Worm (Caenorhabditis elegans): ENCODE data around the gene mrpl-44.

mrpl-44 gene

DNA sequence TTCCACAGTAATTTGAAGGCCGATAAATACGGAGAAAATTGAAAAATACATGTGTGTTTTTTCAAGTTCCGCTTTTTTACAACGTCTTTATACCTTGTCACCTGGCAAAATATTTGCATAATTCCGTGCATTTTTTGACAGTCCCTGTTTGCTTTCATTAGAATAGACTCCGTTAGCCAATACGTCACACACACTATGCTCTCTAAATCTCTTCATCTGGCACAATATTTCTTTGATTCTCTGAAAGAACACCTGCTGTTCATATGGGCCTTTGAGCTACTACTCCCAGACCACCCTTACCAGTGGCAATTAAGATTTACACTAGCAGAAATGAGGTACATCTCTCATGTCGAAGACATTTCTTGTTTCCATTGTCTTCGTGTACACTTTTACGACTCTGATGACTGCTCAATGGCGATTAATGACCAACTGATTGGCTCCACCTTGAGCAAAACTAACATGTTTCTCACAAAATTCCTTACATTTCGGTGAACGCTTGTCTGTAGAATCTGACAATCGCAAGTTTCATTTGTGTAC, 29.2 kb upstream of the mrpl-44 start, which contains the start of gene grl-11:
Gene grl-11 (minus strand): TSS at position 51 of the 537 bp plus-strand sequence.
- TF ChIP-seq nhr-6 (tag; optimal IDR thresholded peaks at IDR 0.05) (no peak), unc-62 (GFP tag; optimal IDR thresholded peaks at IDR 0.05 in 1 of 2) (peak in 1 of 2 experiments; percentile 81), unc-62 (tag; optimal IDR thresholded peaks at IDR 0.05) (no peak), zag-1 (tag; optimal IDR thresholded peaks at IDR 0.05) (no peak), unc-39 (tag; optimal IDR thresholded peaks at IDR 0.05) (no peak), nhr-10 (tag; optimal IDR thresholded peaks at IDR 0.05) (no peak), ctbp-1 (GFP tag; IDR thresholded peaks at IDR 0.05) (no peak)

DNA sequence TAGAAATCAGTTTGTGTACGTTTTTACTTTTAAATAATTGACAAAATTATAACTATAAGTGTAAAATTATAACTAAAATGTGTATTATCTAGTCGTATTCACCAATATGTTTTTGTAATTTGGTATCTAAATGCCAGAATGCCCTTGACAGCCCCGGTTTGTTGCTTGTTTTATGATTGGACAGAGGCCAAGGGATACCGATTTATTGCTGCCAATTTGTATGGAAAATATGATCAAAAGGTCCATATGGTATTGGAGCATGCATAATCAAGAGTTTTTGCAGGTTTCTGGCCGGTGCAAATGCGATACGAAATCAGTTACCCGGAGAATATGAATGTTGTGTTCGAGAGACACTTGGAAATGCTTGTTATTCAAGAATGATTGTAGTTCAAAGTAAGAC, 26.6 kb upstream of the mrpl-44 start:
- TF ChIP-seq nhr-48 (tag; optimal IDR thresholded peaks at IDR 0.05), result no peak
- TF ChIP-seq ctbp-1 (GFP tag; IDR thresholded peaks at IDR 0.05), result no peak
- TF ChIP-seq zfp-3 (GFP tag; conservative IDR thresholded peaks at IDR 0.05), result no peak
- TF ChIP-seq aha-1 (tag), result peak; percentile 52
- no peak for TF ChIP-seq ceh-82 (tag; optimal IDR thresholded peaks at IDR 0.05)
- TF ChIP-seq egl-43 (GFP tag; IDR thresholded peaks at IDR 0.05), result no peak
- TF ChIP-seq unc-62 (GFP tag; optimal IDR thresholded peaks at IDR 0.05 in 1 of 2), result peak in 1 of 2 experiments; percentile 77
- TF ChIP-seq unc-62 (tag; optimal IDR thresholded peaks at IDR 0.05), result no peak
- no peak for TF ChIP-seq aly-2 (tag; optimal IDR thresholded peaks at IDR 0.05)
- TF ChIP-seq nhr-76 (tag; optimal IDR thresholded peaks at IDR 0.05), result no peak
- no peak for TF ChIP-seq Y75B8A.6 (GFP tag; IDR thresholded peaks at IDR 0.05)

DNA sequence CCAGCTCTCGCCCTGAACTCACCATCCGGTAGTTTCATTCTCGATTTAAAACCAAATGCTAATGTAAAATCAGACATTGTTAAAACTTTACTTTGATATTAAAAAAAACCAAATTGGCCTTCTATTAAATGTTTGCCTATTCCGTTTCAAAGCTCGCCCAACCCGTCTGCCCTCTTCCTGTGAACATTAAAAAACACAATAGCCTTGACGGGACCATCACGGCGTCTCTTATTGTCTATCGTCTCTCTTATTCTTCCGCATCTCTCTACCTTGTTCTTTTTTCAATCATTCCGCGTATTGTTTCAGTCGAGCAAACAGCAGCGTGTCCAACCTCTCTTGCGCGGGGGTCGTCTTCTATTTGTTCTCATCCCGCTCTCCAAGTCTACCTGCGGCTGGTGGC, 25.5 kb upstream of the mrpl-44 start, which contains the start of gene ZK512.1:
Gene ZK512.1 (plus strand): TSS at position 301 of the 400 bp plus-strand sequence.
- TF ChIP-seq ceh-32 (tag; optimal IDR thresholded peaks at IDR 0.05; ENCODE audit: poor library complexity), result no peak
- TF ChIP-seq tra-1 (GFP tag; IDR thresholded peaks at IDR 0.05), result no peak
- TF ChIP-seq tag-97 (GFP tag; IDR thresholded peaks at IDR 0.05), result no peak
- TF ChIP-seq lin-13 (GFP tag; optimal IDR thresholded peaks at IDR 0.05), result no peak
- TF ChIP-seq fos-1 (tag; optimal IDR thresholded peaks at IDR 0.05), result no peak
- no peak for TF ChIP-seq fkh-10 (GFP tag; optimal IDR thresholded peaks at IDR 0.05)
- TF ChIP-seq mxl-3 (GFP tag; optimal IDR thresholded peaks at IDR 0.05), result no peak
- TF ChIP-seq nhr-237 (tag; optimal IDR thresholded peaks at IDR 0.05), result no peak
- TF ChIP-seq lin-15B (tag; optimal IDR thresholded peaks at IDR 0.05), result no peak

DNA sequence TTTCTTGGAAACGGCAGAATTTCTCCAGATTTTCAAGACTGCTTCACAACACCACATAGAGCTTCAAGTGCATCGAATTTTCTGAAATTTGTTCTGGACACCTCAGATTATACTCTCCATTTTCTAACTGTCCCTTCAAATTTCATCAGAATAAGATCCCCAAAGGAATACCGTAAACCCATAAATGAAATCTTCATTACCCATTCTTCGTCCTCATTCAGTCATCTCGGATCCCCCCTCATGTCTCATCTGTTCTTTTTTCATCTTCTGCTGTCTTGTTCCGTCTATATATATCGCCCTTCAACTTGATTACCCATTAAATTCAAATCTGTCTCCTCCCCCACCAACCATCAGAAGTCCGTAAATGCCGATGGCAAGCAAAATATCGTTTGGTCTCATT, 24.9 kb upstream of the mrpl-44 start:
- no peak for TF ChIP-seq R02D3.7 (tag; optimal IDR thresholded peaks at IDR 0.05)
- TF ChIP-seq cey-2 (tag; optimal IDR thresholded peaks at IDR 0.05; ENCODE audit: borderline replicate concordance, insufficient read depth), result no peak
- TF ChIP-seq aha-1 (tag), result peak; percentile 97
- TF ChIP-seq F10B5.3 (tag; optimal IDR thresholded peaks at IDR 0.05), result no peak
- TF ChIP-seq daf-8 (GFP tag; IDR thresholded peaks at IDR 0.05), result no peak

DNA sequence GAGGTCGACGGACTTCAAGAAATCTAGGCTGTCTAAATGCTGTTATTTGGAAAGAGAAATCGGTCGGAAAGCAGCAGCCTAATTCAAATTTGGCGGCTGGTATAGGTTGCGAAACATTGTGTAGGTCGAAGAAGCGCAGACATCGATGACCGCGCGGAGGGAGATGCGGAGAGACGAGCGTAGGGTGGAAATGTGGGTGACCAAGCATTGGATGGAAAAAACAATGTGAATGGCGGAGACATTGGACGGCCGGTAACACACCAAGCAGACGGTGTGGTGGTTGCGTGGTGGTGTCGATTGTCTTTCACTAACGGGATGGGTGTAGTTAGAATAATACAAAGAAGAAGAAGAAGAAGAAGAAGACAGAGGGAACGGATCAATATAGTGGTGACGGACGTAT, 23.3 kb upstream of the mrpl-44 start:
- TF ChIP-seq spr-3 (GFP tag; optimal IDR thresholded peaks at IDR 0.05) (no peak), mxl-2 (GFP tag; conservative IDR thresholded peaks at IDR 0.05) (no peak), ceh-44 (GFP tag; IDR thresholded peaks at IDR 0.05) (no peak), tra-1 (GFP tag; IDR thresholded peaks at IDR 0.05) (no peak), daf-12 (tag; optimal IDR thresholded peaks at IDR 0.05) (no peak), ces-1 (GFP tag; optimal IDR thresholded peaks at IDR 0.05) (no peak), tag-97 (GFP tag; IDR thresholded peaks at IDR 0.05) (no peak), nhr-41 (GFP tag; IDR thresholded peaks at IDR 0.05) (no peak), F26F4.8 (GFP tag; conservative IDR thresholded peaks at IDR 0.05) (no peak), dmd-9 (GFP tag; IDR thresholded peaks at IDR 0.05) (no peak), lin-1 (GFP tag; IDR thresholded peaks at IDR 0.05) (no peak), pqm-1 (tag; optimal IDR thresholded peaks at IDR 0.05) (no peak), aha-1 (tag) (no peak)
